Worm (Caenorhabditis elegans) whole organism, L4/young adult: ENCODE data around the gene D2024.5.

Experiments
- W03F9.2 ChIP-seq: fragments of 150-350 bp; optimal IDR thresholded peaks from 2 replicates; lab custom pipeline; 2014; ENCODE audit warnings: missing biosample characterization, missing genetic modification characterization
- dao-5 ChIP-seq: sonication (generic microtip); optimal IDR thresholded peaks from 2 replicates; lab custom pipeline; 2016; ENCODE audit warnings: missing genotype, missing genetic modification characterization, moderate library complexity, missing compliant biosample characterization
- him-1 ChIP-seq: sonication (generic microtip); optimal IDR thresholded peaks from 2 replicates; lab custom pipeline; 2016; ENCODE audit warnings: missing genotype, missing genetic modification reagents, missing genetic modification characterization, missing compliant biosample characterization

ce11 chrIV:7250158-7250557 is 22.1 kb upstream of the D2024.5 start, which contains the start of gene D2024.18:
- TF ChIP-seq dao-5 (tag; lab: Kevin White, UChicago) (no peak), W03F9.2 (no peak), him-1 (tag; lab: Kevin White, UChicago) (no peak)
